Worm (Caenorhabditis elegans) whole organism, L3 larva: ENCODE results near the gene rps-18.

ENCODE experiments used
- elt-1 ChIP-seq: fragments of 150-350 bp; optimal IDR thresholded peaks from 2 replicates; lab custom pipeline; 2014; ENCODE audit warnings: missing biosample characterization, missing genetic modification characterization
- fos-1 ChIP-seq: fragments of 150-350 bp; optimal IDR thresholded peaks from 2 replicates; lab custom pipeline; 2014; ENCODE audit warnings: missing biosample characterization, missing genetic modification characterization
- lin-39 ChIP-seq: fragments of 150-350 bp; optimal IDR thresholded peaks from 2 replicates; lab custom pipeline; 2018; ENCODE audit warnings: missing biosample characterization, missing genetic modification reagents, missing genetic modification characterization
- nhr-12 ChIP-seq: fragments of 150-350 bp; optimal IDR thresholded peaks from 2 replicates; lab custom pipeline; 2014; ENCODE audit warnings: missing biosample characterization, missing genetic modification characterization
- pha-4 ChIP-seq: fragments of 150-350 bp; optimal IDR thresholded peaks from 2 replicates; lab custom pipeline; 2014; ENCODE audit warnings: missing biosample characterization, missing genetic modification reagents, missing genetic modification characterization
- pqm-1 ChIP-seq: fragments of 150-350 bp; optimal IDR thresholded peaks from 2 replicates; lab custom pipeline; 2017; ENCODE audit warnings: missing biosample characterization, missing genetic modification characterization, inconsistent platforms
- skn-1 ChIP-seq: fragments of 150-350 bp; optimal IDR thresholded peaks from 2 replicates; lab custom pipeline; 2014; ENCODE audit warnings: missing biosample characterization, missing genetic modification characterization
- tbx-2 ChIP-seq: sonication (generic microtip); optimal IDR thresholded peaks from 2 replicates; lab custom pipeline; 2016; ENCODE audit warnings: mild to moderate bottlenecking, missing genetic modification characterization, missing compliant biosample characterization
- unc-62 ChIP-seq: fragments of 150-350 bp; sonication (generic microtip); optimal IDR thresholded peaks from 4 replicates; lab custom pipeline; 2014; ENCODE audit warnings: missing biosample characterization, missing genetic modification reagents, missing genetic modification characterization
- ztf-11 ChIP-seq: fragments of 150-350 bp; optimal IDR thresholded peaks from 2 replicates; lab custom pipeline; 2014; ENCODE audit warnings: missing biosample characterization, missing genetic modification characterization

ce11 chrIV:14790579-14790978 is 34.9 kb upstream of the rps-18 start:
- TF ChIP-seq fos-1 (tag; lab: Kevin White, UChicago) (no peak), pha-4 (peak; percentile 16), tbx-2 (no peak), unc-62 (GFP tag; lab: Kevin White, UChicago) (no peak), lin-39 (tag; lab: Kevin White, UChicago) (no peak), ztf-11 (no peak), nhr-12 (tag; lab: Kevin White, UChicago) (no peak), skn-1 (no peak), elt-1 (tag; lab: Kevin White, UChicago) (no peak), pqm-1 (no peak)
